Fruit fly (Drosophila melanogaster) whole organism, pupa: Measurements from ENCODE around the gene Set2.

Source experiments
- CG10348 ChIP-seq: fragments of 200-800 bp; sonication (Bioruptor generic); IDR thresholded peaks from 2 replicates; pipeline ENCODE4 v1.3.6; 2022; ENCODE audit warnings: missing biosample characterization, missing genetic modification characterization
- CG12605 ChIP-seq: fragments of 200-800 bp; sonication (Bioruptor generic); IDR thresholded peaks from 2 replicates; pipeline ENCODE4 v1.3.6; 2022; ENCODE audit warnings: missing biosample characterization, missing genetic modification characterization
- CG13204 ChIP-seq: fragments of 200-800 bp; sonication (Bioruptor generic); optimal IDR thresholded peaks from 2 replicates; lab custom pipeline; 2018; ENCODE audit warnings: missing biosample characterization, mild to moderate bottlenecking, missing genetic modification characterization, moderate library complexity
- CG14655 ChIP-seq: fragments of 200-800 bp; sonication (Bioruptor generic); optimal IDR thresholded peaks from 3 replicates; lab custom pipeline; 2017; ENCODE audit warnings: mild to moderate bottlenecking, missing biosample characterization, missing genetic modification reagents, missing genetic modification characterization
- CG15710 ChIP-seq: fragments of 200-800 bp; sonication (Bioruptor generic); optimal IDR thresholded peaks from 2 replicates; lab custom pipeline; 2018; ENCODE audit warnings: missing biosample characterization, mild to moderate bottlenecking, missing genetic modification characterization, moderate library complexity
- CG17806 ChIP-seq: fragments of 200-800 bp; sonication (Bioruptor generic); optimal IDR thresholded peaks from 2 replicates; lab custom pipeline; 2018; ENCODE audit warnings: missing biosample characterization, mild to moderate bottlenecking, missing genetic modification characterization, moderate library complexity
- CG32121 ChIP-seq: fragments of 200-800 bp; sonication (Bioruptor generic); IDR thresholded peaks from 2 replicates; pipeline ENCODE4 v1.3.6; 2022; ENCODE audit warnings: missing biosample characterization, missing genetic modification characterization
- CG34367 ChIP-seq: fragments of 200-800 bp; sonication (Bioruptor generic); optimal IDR thresholded peaks from 2 replicates; lab custom pipeline; 2018; ENCODE audit warnings: missing biosample characterization, mild to moderate bottlenecking, missing genetic modification characterization
- CG4496 ChIP-seq: fragments of 200-800 bp; sonication (Bioruptor generic); IDR thresholded peaks from 3 replicates; pipeline ENCODE4 v1.3.6; 2022; ENCODE audit warnings: missing biosample characterization, missing genetic modification characterization
- CG8159 ChIP-seq: fragments of 200-800 bp; sonication (Bioruptor generic); optimal IDR thresholded peaks from 3 replicates; lab custom pipeline; 2018; ENCODE audit warnings: missing biosample characterization, mild to moderate bottlenecking, missing genetic modification characterization, moderate library complexity
- CG8301 ChIP-seq: fragments of 200-800 bp; sonication (Bioruptor generic); optimal IDR thresholded peaks from 2 replicates; lab custom pipeline; 2018; ENCODE audit warnings: missing biosample characterization, mild to moderate bottlenecking, missing genetic modification characterization
- CG9948 ChIP-seq: fragments of 200-800 bp; sonication (Bioruptor generic); optimal IDR thresholded peaks from 2 replicates; lab custom pipeline; 2018; ENCODE audit warnings: missing biosample characterization, mild to moderate bottlenecking, missing genetic modification characterization, moderate library complexity
- D1 ChIP-seq: fragments of 200-800 bp; sonication (Bioruptor generic); optimal IDR thresholded peaks from 2 replicates; lab custom pipeline; 2018; ENCODE audit warnings: missing biosample characterization, mild to moderate bottlenecking, missing genetic modification characterization, moderate library complexity
- EcR ChIP-seq: fragments of 200-800 bp; sonication (Bioruptor generic); optimal IDR thresholded peaks from 3 replicates; lab custom pipeline; 2019; ENCODE audit warnings: missing biosample characterization, missing genetic modification characterization, mild to moderate bottlenecking, moderate library complexity, missing genetic modification reagents
- Ets98B ChIP-seq: fragments of 200-800 bp; sonication (Bioruptor generic); IDR thresholded peaks from 2 replicates; pipeline ENCODE4 v1.3.6; 2022; ENCODE audit warnings: missing biosample characterization, missing genetic modification characterization
- Pif1A ChIP-seq: fragments of 200-800 bp; sonication (Bioruptor generic); optimal IDR thresholded peaks from 3 replicates; lab custom pipeline; 2016; ENCODE audit warnings: missing biosample characterization, missing genetic modification characterization
- Pif1B ChIP-seq: fragments of 200-800 bp; sonication (Bioruptor generic); optimal IDR thresholded peaks from 3 replicates; lab custom pipeline; 2016; ENCODE audit warnings: missing biosample characterization, missing genetic modification characterization
- Snoo ChIP-seq: fragments of 200-800 bp; sonication (Bioruptor generic); optimal IDR thresholded peaks from 3 replicates; lab custom pipeline; 2017; ENCODE audit warnings: missing biosample characterization, mild to moderate bottlenecking, missing genetic modification characterization, inconsistent platforms
- fd96Ca ChIP-seq: fragments of 200-800 bp; sonication (Bioruptor generic); IDR thresholded peaks from 3 replicates; pipeline ENCODE4 v1.3.6; 2022; ENCODE audit warnings: missing biosample characterization, missing genetic modification characterization
- gl ChIP-seq: fragments of 200-800 bp; sonication (Bioruptor generic); optimal IDR thresholded peaks from 2 replicates; lab custom pipeline; 2018; ENCODE audit warnings: missing biosample characterization, mild to moderate bottlenecking, missing genetic modification characterization
- rn ChIP-seq: fragments of 200-800 bp; sonication (Bioruptor generic); IDR thresholded peaks from 2 replicates; pipeline ENCODE4 v1.3.6; 2022; ENCODE audit warnings: missing biosample characterization, missing genetic modification characterization

Gene Set2

dm6 chrX:13375489-13375997 lies 37.5 kb upstream of the Set2 start:
- TF ChIP-seq CG34367 (tag; lab: Kevin White, UChicago) (no peak), EcR (GFP tag; lab: Kevin White, UChicago) (peak; percentile 85), CG4496 (GFP tag; lab: Robert Waterston, UW) (no peak), CG13204 (GFP tag; lab: Kevin White, UChicago) (no peak), CG32121 (GFP tag; lab: Robert Waterston, UW) (no peak), Pif1B (GFP tag; lab: Kevin White, UChicago) (no peak), CG12605 (GFP tag; lab: Robert Waterston, UW) (no peak), Snoo (tag; lab: Kevin White, UChicago) (no peak)

dm6 chrX:13376520-13376919 lies 36.5 kb upstream of the Set2 start:
- TF ChIP-seq CG17806 (tag; lab: Kevin White, UChicago) = peak; percentile 64
- TF ChIP-seq Pif1A (GFP tag; lab: Kevin White, UChicago) = peak; percentile 48
- TF ChIP-seq Ets98B (GFP tag; lab: Robert Waterston, UW) = peak; percentile 65
- TF ChIP-seq CG14655 (GFP tag; lab: Kevin White, UChicago) = peak; percentile 60
- peak; percentile 52 for TF ChIP-seq CG8301 (tag; lab: Kevin White, UChicago)
- peak; percentile 75; the same call in 2 of the 3 replicates for TF ChIP-seq fd96Ca (GFP tag; lab: Robert Waterston, UW)
- peak; percentile 47; the same call in 1 of the 2 replicates for TF ChIP-seq CG32121 (GFP tag; lab: Robert Waterston, UW)
- peak; percentile 80 for TF ChIP-seq CG4496 (GFP tag; lab: Robert Waterston, UW)
- peak; percentile 13 for TF ChIP-seq gl (tag; lab: Kevin White, UChicago)
- peak; percentile 49 for TF ChIP-seq CG15710
- peak; percentile 42 for TF ChIP-seq CG34367 (tag; lab: Kevin White, UChicago)
- TF ChIP-seq D1 (tag; lab: Kevin White, UChicago) = peak; percentile 24
- TF ChIP-seq CG9948 (tag; lab: Kevin White, UChicago) = peak; percentile 55
- peak; percentile 14 for TF ChIP-seq Snoo (tag; lab: Kevin White, UChicago)
- TF ChIP-seq CG12605 (GFP tag; lab: Robert Waterston, UW) = peak; percentile 51; the same call in 1 of the 2 replicates
- TF ChIP-seq Pif1B (GFP tag; lab: Kevin White, UChicago) = peak; percentile 33
- no peak for TF ChIP-seq EcR (GFP tag; lab: Kevin White, UChicago)
- TF ChIP-seq CG13204 (GFP tag; lab: Kevin White, UChicago) = no peak
- peak; percentile 51 for TF ChIP-seq CG8159
- TF ChIP-seq rn (GFP tag; lab: Robert Waterston, UW) = no peak
- TF ChIP-seq CG10348 (GFP tag; lab: Robert Waterston, UW) = no peak

- no peak for TF ChIP-seq D1 (tag; lab: Kevin White, UChicago)
- TF ChIP-seq CG34367 (tag; lab: Kevin White, UChicago) = peak; percentile 26
- peak; percentile 37 for TF ChIP-seq Snoo (tag; lab: Kevin White, UChicago)
- TF ChIP-seq CG4496 (GFP tag; lab: Robert Waterston, UW) = peak; percentile 76
- TF ChIP-seq Ets98B (GFP tag; lab: Robert Waterston, UW) = peak; percentile 68
- peak; percentile 53; the same call in 1 of the 2 replicates for TF ChIP-seq CG12605 (GFP tag; lab: Robert Waterston, UW)
- TF ChIP-seq CG17806 (tag; lab: Kevin White, UChicago) = peak; percentile 39
- peak; percentile 34 for TF ChIP-seq gl (tag; lab: Kevin White, UChicago)
- TF ChIP-seq CG13204 (GFP tag; lab: Kevin White, UChicago) = peak; percentile 30
- no peak for TF ChIP-seq EcR (GFP tag; lab: Kevin White, UChicago)
- no peak for TF ChIP-seq CG10348 (GFP tag; lab: Robert Waterston, UW)
- TF ChIP-seq Pif1A (GFP tag; lab: Kevin White, UChicago) = peak; percentile 60
- peak; percentile 47; the same call in 1 of the 2 replicates for TF ChIP-seq rn (GFP tag; lab: Robert Waterston, UW)
- TF ChIP-seq CG8159 = peak; percentile 29
- peak; percentile 13 for TF ChIP-seq CG8301 (tag; lab: Kevin White, UChicago)
- peak; percentile 21 for TF ChIP-seq CG15710
- peak; percentile 58 for TF ChIP-seq Pif1B (GFP tag; lab: Kevin White, UChicago)
- TF ChIP-seq fd96Ca (GFP tag; lab: Robert Waterston, UW) = peak; percentile 64; the same call in 2 of the 3 replicates
- peak; percentile 43 for TF ChIP-seq CG14655 (GFP tag; lab: Kevin White, UChicago)
- TF ChIP-seq CG9948 (tag; lab: Kevin White, UChicago) = no peak
- TF ChIP-seq CG32121 (GFP tag; lab: Robert Waterston, UW) = peak; percentile 69
These were observed 29.3 kb upstream of the Set2 start for dm6 chrX:13383770-13384169.

- no peak for TF ChIP-seq gl (tag; lab: Kevin White, UChicago)
- TF ChIP-seq Pif1A (GFP tag; lab: Kevin White, UChicago) = no peak
- TF ChIP-seq CG9948 (tag; lab: Kevin White, UChicago) = no peak
- TF ChIP-seq CG12605 (GFP tag; lab: Robert Waterston, UW) = no peak
- TF ChIP-seq CG13204 (GFP tag; lab: Kevin White, UChicago) = no peak
- no peak for TF ChIP-seq Pif1B (GFP tag; lab: Kevin White, UChicago)
- no peak for TF ChIP-seq fd96Ca (GFP tag; lab: Robert Waterston, UW)
- no peak for TF ChIP-seq CG34367 (tag; lab: Kevin White, UChicago)
- TF ChIP-seq CG4496 (GFP tag; lab: Robert Waterston, UW) = no peak
- no peak for TF ChIP-seq CG8301 (tag; lab: Kevin White, UChicago)
- TF ChIP-seq CG8159 = no peak
- no peak for TF ChIP-seq CG10348 (GFP tag; lab: Robert Waterston, UW)
These were observed 28.9 kb upstream of the Set2 start for dm6 chrX:13384177-13384576.
